Worm (Caenorhabditis elegans) whole organism, young adult: ENCODE results near the gene attf-2.

ENCODE experiments used
- B0019.2 ChIP-seq: fragments of 200-800 bp; sonication (Bioruptor generic); conservative IDR thresholded peaks from 2 replicates; pipeline ENCODE4 v1.3.6; 2022; ENCODE audit warnings: missing genetic modification reagents, missing genetic modification characterization, missing compliant biosample characterization
- B0261.1 ChIP-seq: sonication (generic microtip); optimal IDR thresholded peaks from 2 replicates; lab custom pipeline; 2016; ENCODE audit warnings: mild to moderate bottlenecking, missing genetic modification characterization, moderate library complexity, missing compliant biosample characterization
- B0336.3 ChIP-seq: fragments of 200-800 bp; sonication (Bioruptor generic); IDR thresholded peaks from 2 replicates; pipeline ENCODE4 v1.3.6; 2022; ENCODE audit warnings: missing genetic modification characterization, missing compliant biosample characterization
- F33H1.4 ChIP-seq: fragments of 200-800 bp; sonication (Bioruptor generic); IDR thresholded peaks from 2 replicates; pipeline ENCODE4 v1.3.6; 2022; ENCODE audit warnings: missing genetic modification reagents, missing genetic modification characterization, missing compliant biosample characterization
- F37B4.10 ChIP-seq: fragments of 200-800 bp; sonication (Bioruptor generic); IDR thresholded peaks from 2 replicates; pipeline ENCODE4 v1.3.6; 2022; ENCODE audit warnings: missing genetic modification characterization, missing compliant biosample characterization
- F49E8.2 ChIP-seq: sonication (generic microtip); optimal IDR thresholded peaks from 3 replicates; lab custom pipeline; 2017; ENCODE audit warnings: missing genetic modification characterization, mild to moderate bottlenecking, missing compliant biosample characterization, antibody characterized with exemption, moderate library complexity; ENCODE audit not compliant: insufficient read depth
- F55B11.4 ChIP-seq: sonication (generic microtip); optimal IDR thresholded peaks from 2 replicates; lab custom pipeline; 2016; ENCODE audit warnings: missing compliant biosample characterization, missing genetic modification characterization, borderline replicate concordance; ENCODE audit not compliant: insufficient read depth
- K11D2.4 ChIP-seq: fragments of 200-800 bp; sonication (Bioruptor generic); IDR thresholded peaks from 2 replicates; pipeline ENCODE4 v1.3.6; 2022; ENCODE audit warnings: missing genetic modification reagents, missing genetic modification characterization, missing compliant biosample characterization
- K12H6.12 ChIP-seq: fragments of 200-800 bp; sonication (Bioruptor generic); optimal IDR thresholded peaks from 2 replicates; lab custom pipeline; 2018; ENCODE audit warnings: mild to moderate bottlenecking, missing genetic modification characterization, missing compliant biosample characterization
- Y53F4B.3 ChIP-seq: fragments of 200-800 bp; sonication (Bioruptor generic); IDR thresholded peaks from 2 replicates; pipeline ENCODE4 v1.3.6; 2022; ENCODE audit warnings: missing genetic modification reagents, missing genetic modification characterization, missing compliant biosample characterization
- Y56A3A.18 ChIP-seq: fragments of 200-800 bp; sonication (Bioruptor generic); IDR thresholded peaks from 2 replicates; pipeline ENCODE4 v1.3.6; 2022; ENCODE audit warnings: missing genetic modification reagents, missing genetic modification characterization, missing compliant biosample characterization
- Y67H2A.10 ChIP-seq: fragments of 200-800 bp; sonication (Bioruptor generic); conservative IDR thresholded peaks from 2 replicates; pipeline ENCODE4 v1.3.6; 2022; ENCODE audit warnings: missing genetic modification reagents, missing genetic modification characterization, missing compliant biosample characterization
- Y79H2A.3 ChIP-seq: fragments of 200-800 bp; sonication (Bioruptor generic); conservative IDR thresholded peaks from 2 replicates; pipeline ENCODE4 v1.3.6; 2022; ENCODE audit warnings: missing genetic modification reagents, missing genetic modification characterization, missing compliant biosample characterization
- Y95B8A.8 ChIP-seq: fragments of 200-800 bp; sonication (Bioruptor generic); IDR thresholded peaks from 2 replicates; pipeline ENCODE4 v1.3.6; 2022; ENCODE audit warnings: missing genetic modification reagents, missing genetic modification characterization, missing compliant biosample characterization
- ZK185.1 ChIP-seq: sonication (generic microtip); optimal IDR thresholded peaks from 2 replicates; lab custom pipeline; 2016; ENCODE audit warnings: mild to moderate bottlenecking, missing genetic modification characterization, missing compliant biosample characterization; ENCODE audit not compliant: poor library complexity, severe bottlenecking
- atf-7 ChIP-seq: sonication (generic microtip); optimal IDR thresholded peaks from 2 replicates; lab custom pipeline; 2017; ENCODE audit warnings: mild to moderate bottlenecking, missing genetic modification characterization, missing compliant biosample characterization
- athp-1 ChIP-seq: sonication (generic microtip); optimal IDR thresholded peaks from 2 replicates; lab custom pipeline; 2017; ENCODE audit warnings: mild to moderate bottlenecking, missing genetic modification characterization, missing compliant biosample characterization
- bed-1 ChIP-seq: fragments of 200-800 bp; sonication (Bioruptor generic); IDR thresholded peaks from 2 replicates; pipeline ENCODE4 v1.3.6; 2022; ENCODE audit warnings: missing genetic modification reagents, missing genetic modification characterization, missing compliant biosample characterization
- ccch-3 ChIP-seq: fragments of 200-800 bp; sonication (Bioruptor generic); optimal IDR thresholded peaks from 2 replicates; lab custom pipeline; 2018; ENCODE audit warnings: mild to moderate bottlenecking, missing genetic modification characterization, missing compliant biosample characterization
- cebp-1 ChIP-seq, 2 experiments: fragments of 200-800 bp in 1 of 2; sonication (Bioruptor generic) in 1 of 2; sonication (generic microtip) in 1 of 2; IDR thresholded peaks in 1 of 2; optimal IDR thresholded peaks in 1 of 2; 2 replicates each; pipeline versions ENCODE4 v1.3.6 to Lab custom; 2017 to 2022; ENCODE audit warnings: missing compliant biosample characterization in 2 of 2, missing genetic modification characterization in 2 of 2, mild to moderate bottlenecking in 1 of 2, missing genetic modification reagents in 1 of 2, moderate library complexity in 1 of 2
- ceh-40 ChIP-seq: fragments of 200-800 bp; sonication (Bioruptor generic); IDR thresholded peaks from 2 replicates; pipeline ENCODE4 v1.3.6; 2022; ENCODE audit warnings: missing genetic modification characterization, missing compliant biosample characterization
- ceh-58 ChIP-seq: fragments of 200-800 bp; sonication (Bioruptor generic); IDR thresholded peaks from 2 replicates; pipeline ENCODE4 v1.3.6; 2022; ENCODE audit warnings: missing genetic modification characterization, missing compliant biosample characterization
- ceh-91 ChIP-seq: fragments of 200-800 bp; sonication (Bioruptor generic); IDR thresholded peaks from 2 replicates; pipeline ENCODE4 v1.3.6; 2022; ENCODE audit warnings: missing genetic modification reagents, missing genetic modification characterization, missing compliant biosample characterization
- dpff-1 ChIP-seq: sonication (generic microtip); optimal IDR thresholded peaks from 2 replicates; lab custom pipeline; 2017; ENCODE audit warnings: mild to moderate bottlenecking, missing genetic modification characterization, missing compliant biosample characterization
- efl-1 ChIP-seq: fragments of 150-350 bp; optimal IDR thresholded peaks from 2 replicates; lab custom pipeline; 2014; ENCODE audit warnings: missing biosample characterization, missing genetic modification reagents, missing genetic modification characterization
- egl-44 ChIP-seq: fragments of 200-800 bp; sonication (Bioruptor generic); IDR thresholded peaks from 2 replicates; pipeline ENCODE4 v1.3.6; 2022; ENCODE audit warnings: missing genetic modification reagents, missing genetic modification characterization, missing compliant biosample characterization
- gei-17 ChIP-seq: fragments of 200-800 bp; sonication (Bioruptor generic); optimal IDR thresholded peaks from 2 replicates; lab custom pipeline; 2018; ENCODE audit warnings: mild to moderate bottlenecking, missing genetic modification characterization, missing compliant biosample characterization
- him-1 ChIP-seq: sonication (generic microtip); optimal IDR thresholded peaks from 2 replicates; lab custom pipeline; 2016; ENCODE audit warnings: missing genotype, missing genetic modification reagents, missing genetic modification characterization, missing compliant biosample characterization
- hsf-1 ChIP-seq: fragments of 200-800 bp; sonication (Bioruptor generic); IDR thresholded peaks from 2 replicates; pipeline ENCODE4 v1.3.6; 2022; ENCODE audit warnings: missing genetic modification reagents, missing genetic modification characterization, missing compliant biosample characterization
- lin-54 ChIP-seq: fragments of 200-800 bp; sonication (Bioruptor generic); optimal IDR thresholded peaks from 2 replicates; lab custom pipeline; 2018; ENCODE audit warnings: mild to moderate bottlenecking, missing genetic modification characterization, missing compliant biosample characterization
- madf-6 ChIP-seq: fragments of 200-800 bp; sonication (Bioruptor generic); IDR thresholded peaks from 2 replicates; pipeline ENCODE4 v1.3.6; 2022; ENCODE audit warnings: missing genetic modification reagents, missing genetic modification characterization, missing compliant biosample characterization
- madf-8 ChIP-seq: fragments of 200-800 bp; sonication (Bioruptor generic); conservative IDR thresholded peaks from 2 replicates; pipeline ENCODE4 v1.3.6; 2022; ENCODE audit warnings: missing genetic modification reagents, missing genetic modification characterization, missing compliant biosample characterization
- mel-28 ChIP-seq: sonication (generic microtip); optimal IDR thresholded peaks from 2 replicates; lab custom pipeline; 2016; ENCODE audit warnings: borderline replicate concordance, mild to moderate bottlenecking, missing genetic modification characterization, missing compliant biosample characterization
- mes-4 ChIP-seq: sonication (generic microtip); optimal IDR thresholded peaks from 2 replicates; lab custom pipeline; 2016; ENCODE audit warnings: missing genotype, missing genetic modification characterization, missing compliant biosample characterization
- nfyb-1 ChIP-seq: fragments of 200-800 bp; sonication (Bioruptor generic); IDR thresholded peaks from 2 replicates; pipeline ENCODE4 v1.3.6; 2022; ENCODE audit warnings: missing genetic modification reagents, missing genetic modification characterization, missing compliant biosample characterization
- nhr-120 ChIP-seq: fragments of 200-800 bp; sonication (Bioruptor generic); IDR thresholded peaks from 2 replicates; pipeline ENCODE4 v1.3.6; 2022; ENCODE audit warnings: missing genetic modification characterization, missing compliant biosample characterization
- nhr-27 ChIP-seq: fragments of 200-800 bp; sonication (Bioruptor generic); optimal IDR thresholded peaks from 2 replicates; lab custom pipeline; 2018; ENCODE audit warnings: mild to moderate bottlenecking, missing genetic modification characterization, moderate library complexity, missing compliant biosample characterization
- nhr-90 ChIP-seq: sonication (generic microtip); optimal IDR thresholded peaks from 2 replicates; lab custom pipeline; 2016; ENCODE audit warnings: missing genotype, mild to moderate bottlenecking, missing genetic modification characterization, missing compliant biosample characterization
- pha-4 ChIP-seq: fragments of 150-350 bp; sonication (generic microtip); optimal IDR thresholded peaks from 2 replicates; lab custom pipeline; 2014; ENCODE audit warnings: missing biosample characterization, missing genetic modification reagents, missing genetic modification characterization
- sdz-38 ChIP-seq: sonication (generic microtip); optimal IDR thresholded peaks from 2 replicates; lab custom pipeline; 2016; ENCODE audit warnings: missing genotype, missing genetic modification characterization, missing compliant biosample characterization
- snpc-3.4 ChIP-seq: sonication (generic microtip); optimal IDR thresholded peaks from 2 replicates; lab custom pipeline; 2017; ENCODE audit warnings: missing genetic modification characterization, mild to moderate bottlenecking, missing compliant biosample characterization, antibody characterized with exemption, moderate library complexity, missing genotype, missing genetic modification reagents
- snpc-4 ChIP-seq, 5 experiments: fragments of 150-350 bp in 1 of 5; sonication (generic microtip) in 4 of 5; optimal IDR thresholded peaks; 2 replicates each; lab custom pipeline; 2014 to 2018; ENCODE audit warnings: missing genetic modification characterization in 5 of 5, missing biosample characterization in 3 of 5, antibody characterized with exemption in 2 of 5, mild to moderate bottlenecking in 2 of 5, missing compliant biosample characterization in 2 of 5, missing genotype in 2 of 5, moderate library complexity in 2 of 5, missing genetic modification reagents in 1 of 5
- somi-1 ChIP-seq: fragments of 200-800 bp; sonication (Bioruptor generic); optimal IDR thresholded peaks from 2 replicates; lab custom pipeline; 2018; ENCODE audit warnings: mild to moderate bottlenecking, missing genetic modification characterization, missing compliant biosample characterization
- sptf-2 ChIP-seq: fragments of 200-800 bp; sonication (Bioruptor generic); optimal IDR thresholded peaks from 2 replicates; lab custom pipeline; 2018; ENCODE audit warnings: mild to moderate bottlenecking, missing genetic modification characterization, missing compliant biosample characterization
- tlf-1 ChIP-seq: fragments of 200-800 bp; sonication (Bioruptor generic); optimal IDR thresholded peaks from 2 replicates; lab custom pipeline; 2018; ENCODE audit warnings: mild to moderate bottlenecking, missing genetic modification characterization, missing compliant biosample characterization
- unc-62 ChIP-seq: fragments of 150-350 bp; optimal IDR thresholded peaks from 2 replicates; lab custom pipeline; 2014; ENCODE audit warnings: missing biosample characterization, missing genetic modification reagents, missing genetic modification characterization
- ztf-28 ChIP-seq: fragments of 200-800 bp; sonication (Bioruptor generic); IDR thresholded peaks from 2 replicates; pipeline ENCODE4 v1.3.6; 2022; ENCODE audit warnings: missing genetic modification reagents, missing genetic modification characterization, missing compliant biosample characterization

attf-2 gene

DNA sequence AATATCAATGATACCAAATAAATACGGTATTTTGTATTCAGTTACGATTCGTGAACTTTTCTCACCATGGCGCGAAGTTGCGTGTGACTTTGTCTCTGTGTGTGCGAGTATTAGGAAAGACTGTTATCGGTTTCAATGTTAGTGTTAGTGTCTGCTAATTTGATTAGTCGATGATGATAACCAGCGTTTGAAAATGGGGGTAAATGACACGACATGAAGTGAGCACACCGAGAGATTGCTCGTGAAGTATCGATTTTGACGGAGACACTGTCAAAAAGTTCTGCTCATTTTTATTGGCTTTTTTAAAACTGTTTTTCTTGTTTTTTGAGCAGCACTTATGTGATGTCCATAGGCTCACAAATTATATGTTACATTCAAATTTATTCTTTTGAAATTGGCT, 2.5 kb upstream of the attf-2 start (continued):
- TF ChIP-seq nhr-27 (no peak), snpc-4 (GFP tag; optimal IDR thresholded peaks at IDR 0.05; lab: Kevin White, UChicago) (no peak), snpc-4 (tag; optimal IDR thresholded peaks at IDR 0.05; lab: Kevin White, UChicago) (peak in 2 of 4 experiments; percentile 6 to 46), F33H1.4 (GFP tag; lab: Robert Waterston, UW) (0 out of 2 replicates have a peak, but pooled peaks have one; percentile 21), him-1 (tag; lab: Kevin White, UChicago) (peak; percentile 76), ceh-58 (GFP tag; lab: Robert Waterston, UW) (no peak), pha-4 (tag; lab: Kevin White, UChicago) (peak; percentile 43), ceh-40 (GFP tag; lab: Robert Waterston, UW) (0 out of 2 replicates have a peak, but pooled peaks have one; percentile 45), ceh-91 (GFP tag; lab: Robert Waterston, UW) (no peak), athp-1 (no peak), tlf-1 (peak; percentile 71), madf-8 (peak; percentile 20; the same call in 1 of the 2 replicates), Y95B8A.8 (GFP tag; lab: Robert Waterston, UW) (0 out of 2 replicates have a peak, but pooled peaks have one; percentile 42), hsf-1 (peak; percentile 72), efl-1 (no peak), F55B11.4 (tag; lab: Kevin White, UChicago) (no peak), nfyb-1 (GFP tag; lab: Robert Waterston, UW) (peak; percentile 73; the same call in 1 of the 2 replicates), mes-4 (tag; lab: Kevin White, UChicago) (no peak), F49E8.2 (no peak), F37B4.10 (GFP tag; lab: Robert Waterston, UW) (no peak), K11D2.4 (no peak), Y56A3A.18 (0 out of 2 replicates have a peak, but pooled peaks have one; percentile 54), Y53F4B.3 (no peak), lin-54 (peak; percentile 35), nhr-120 (GFP tag; lab: Robert Waterston, UW) (no peak), atf-7 (tag; lab: Kevin White, UChicago) (peak; percentile 40), mel-28 (no peak), madf-6 (GFP tag; lab: Robert Waterston, UW) (peak; percentile 67; the same call in 1 of the 2 replicates), B0336.3 (GFP tag; lab: Robert Waterston, UW) (peak; percentile 88), gei-17 (GFP tag; lab: Kevin White, UChicago) (no peak), B0261.1 (tag; lab: Kevin White, UChicago) (no peak), unc-62 (GFP tag; lab: Kevin White, UChicago) (no peak), egl-44 (no peak), Y67H2A.10 (GFP tag; lab: Robert Waterston, UW) (no peak), Y79H2A.3 (GFP tag; lab: Robert Waterston, UW) (0 out of 2 replicates have a peak, but pooled peaks have one; percentile 20), snpc-3.4 (tag; lab: Kevin White, UChicago) (peak; percentile 6), sptf-2 (GFP tag; lab: Kevin White, UChicago) (no peak), nhr-90 (peak; percentile 22), K12H6.12 (no peak), bed-1 (GFP tag; lab: Robert Waterston, UW) (no peak), somi-1 (peak; percentile 30), ccch-3 (no peak), ZK185.1 (peak; percentile 8), B0019.2 (GFP tag; lab: Robert Waterston, UW) (no peak), cebp-1 (GFP tag; IDR thresholded peaks at IDR 0.05; lab: Robert Waterston, UW) (peak; percentile 32; the same call in 1 of the 2 replicates), cebp-1 (tag; optimal IDR thresholded peaks at IDR 0.05; lab: Kevin White, UChicago) (peak; percentile 65), dpff-1 (peak; percentile 1), ztf-28 (no peak), sdz-38 (tag; lab: Kevin White, UChicago) (no peak)
